Worm (Caenorhabditis elegans): Measurements from ENCODE around the gene F26A1.9.
A peak's percentile ranks its signal among the peaks of the same experiment; 100 is the strongest.

F26A1.9 gene

ce11 chrIII:4808089-4808488, 21.3 kb downstream of the F26A1.9 start:
- peak; percentile 98 for TF ChIP-seq nfya-1 (tag; optimal IDR thresholded peaks at IDR 0.05; ENCODE audit: insufficient read depth)
- TF ChIP-seq elt-2 (tag; optimal IDR thresholded peaks at IDR 0.05), result no peak
- no peak for TF ChIP-seq nhr-11 (tag; optimal IDR thresholded peaks at IDR 0.05)
- no peak for TF ChIP-seq nhr-237 (tag; optimal IDR thresholded peaks at IDR 0.05)
- TF ChIP-seq nhr-12 (tag; optimal IDR thresholded peaks at IDR 0.05), result no peak

DNA sequence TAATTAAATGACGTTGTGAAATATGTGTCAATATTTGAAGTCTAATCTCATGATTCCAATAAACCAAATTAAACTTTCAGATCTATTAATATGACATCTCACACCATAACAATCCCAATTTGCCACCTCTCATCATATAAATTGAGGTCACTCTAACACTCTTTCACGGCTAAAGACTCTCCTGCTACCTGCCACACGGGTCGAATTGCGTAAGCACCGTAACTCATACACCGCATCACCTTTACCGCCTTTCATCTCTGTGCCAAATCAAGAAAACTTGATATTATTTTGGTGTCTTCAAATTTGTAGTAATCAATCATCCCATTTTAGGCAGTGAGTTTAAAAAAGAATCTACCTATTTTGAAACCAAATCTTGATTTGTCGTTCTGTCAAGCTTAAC, 23.0 kb downstream of the F26A1.9 start:
- TF ChIP-seq aly-2 (tag; optimal IDR thresholded peaks at IDR 0.05) (no peak), R02D3.7 (tag; optimal IDR thresholded peaks at IDR 0.05) (no peak)

DNA sequence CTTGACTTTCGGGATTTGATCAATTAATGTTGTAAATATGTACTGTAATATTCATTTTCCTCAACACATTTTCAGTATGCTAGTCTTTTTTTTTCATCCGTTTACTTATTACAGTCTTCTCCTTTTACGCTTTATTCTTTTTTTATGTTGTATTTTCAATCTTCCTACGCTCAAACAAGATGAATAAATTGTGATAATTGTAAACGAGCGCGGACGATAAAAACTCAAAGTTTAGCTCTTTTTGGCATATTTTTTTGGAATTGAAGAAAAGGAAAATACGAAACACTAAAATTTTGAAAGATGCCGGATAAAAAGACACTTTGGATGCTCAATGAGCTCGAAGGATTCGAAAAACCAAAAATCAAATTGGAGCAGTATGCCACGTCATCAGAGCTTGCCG, 26.6 kb downstream of the F26A1.9 start, which contains the start of gene metl-5:
metl-5 (plus strand) TSS at position 301 of the 400 bp plus-strand sequence.
- TF ChIP-seq sea-2 (GFP tag; optimal IDR thresholded peaks at IDR 0.05) (no peak), nhr-77 (tag; optimal IDR thresholded peaks at IDR 0.05) (no peak)

DNA sequence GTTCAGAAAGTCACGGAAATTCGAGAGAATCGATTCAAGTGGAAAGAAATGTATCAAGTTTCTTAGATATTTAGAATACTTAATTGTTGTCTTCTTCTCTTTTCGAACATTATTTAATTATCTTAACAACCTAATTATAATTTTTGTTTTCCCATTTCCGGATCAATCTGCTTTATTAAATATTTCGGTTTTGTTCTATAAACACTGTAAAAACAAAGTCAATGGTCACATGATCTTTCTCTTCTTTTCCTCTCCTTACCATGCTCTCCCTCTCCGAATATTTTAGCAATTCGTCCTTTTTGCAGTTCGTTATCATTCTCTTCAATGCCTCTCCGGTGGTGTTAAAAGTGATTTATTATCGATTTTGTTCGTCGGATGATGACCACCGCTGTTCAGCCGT, 32.8 kb downstream of the F26A1.9 start, which contains the start of gene tag-325:
tag-325 (plus strand) TSS at position 301 of the 400 bp plus-strand sequence.
- TF ChIP-seq lsy-12 (tag; optimal IDR thresholded peaks at IDR 0.05) (no peak), elt-2 (tag; optimal IDR thresholded peaks at IDR 0.05) (peak; percentile 21)

- peak; percentile 66 for TF ChIP-seq lin-15B (tag; optimal IDR thresholded peaks at IDR 0.05)
- no peak for TF ChIP-seq ceh-9 (tag; optimal IDR thresholded peaks at IDR 0.05)
- no peak for TF ChIP-seq sea-2 (GFP tag; optimal IDR thresholded peaks at IDR 0.05)
- TF ChIP-seq nhr-25 (tag; optimal IDR thresholded peaks at IDR 0.05), result peak; percentile 65
- TF ChIP-seq unc-39 (tag; optimal IDR thresholded peaks at IDR 0.05), result no peak
- TF ChIP-seq nhr-11 (tag; optimal IDR thresholded peaks at IDR 0.05), result no peak
- TF ChIP-seq pqm-1 (tag; optimal IDR thresholded peaks at IDR 0.05), result peak; percentile 74
- TF ChIP-seq elt-2 (tag; optimal IDR thresholded peaks at IDR 0.05), result peak; percentile 58
- TF ChIP-seq unc-62 (GFP tag; optimal IDR thresholded peaks at IDR 0.05), result no peak
- TF ChIP-seq nhr-23 (tag; optimal IDR thresholded peaks at IDR 0.05), result peak; percentile 70
- TF ChIP-seq ztf-11 (tag; optimal IDR thresholded peaks at IDR 0.05), result no peak
- no peak for TF ChIP-seq fkh-2 (tag; optimal IDR thresholded peaks at IDR 0.05)
- TF ChIP-seq aly-2 (tag; optimal IDR thresholded peaks at IDR 0.05), result no peak
- peak; percentile 22 for TF ChIP-seq lin-39 (tag; optimal IDR thresholded peaks at IDR 0.05)
- no peak for TF ChIP-seq mdl-1 (tag; optimal IDR thresholded peaks at IDR 0.05)
- TF ChIP-seq pha-4 (tag; optimal IDR thresholded peaks at IDR 0.05), result peak; percentile 90
- TF ChIP-seq nhr-76 (tag; optimal IDR thresholded peaks at IDR 0.05), result no peak
- TF ChIP-seq jun-1 (tag; optimal IDR thresholded peaks at IDR 0.05), result peak; percentile 96
- no peak for TF ChIP-seq nhr-67 (tag; optimal IDR thresholded peaks at IDR 0.05)
- TF ChIP-seq nhr-43 (tag; optimal IDR thresholded peaks at IDR 0.05; ENCODE audit: poor library complexity, severe bottlenecking), result peak; percentile 45
- no peak for TF ChIP-seq daf-12 (tag; optimal IDR thresholded peaks at IDR 0.05)
- TF ChIP-seq nhr-12 (tag; optimal IDR thresholded peaks at IDR 0.05), result no peak
- TF ChIP-seq ceh-28 (tag; optimal IDR thresholded peaks at IDR 0.05), result peak; percentile 73
- TF ChIP-seq mml-1 (tag; optimal IDR thresholded peaks at IDR 0.05), result no peak
- no peak for TF ChIP-seq zag-1 (tag; optimal IDR thresholded peaks at IDR 0.05)
- TF ChIP-seq lsy-12 (tag; optimal IDR thresholded peaks at IDR 0.05), result peak; percentile 61
- peak in 2 of 3 experiments; percentile 8 to 45 for TF ChIP-seq elt-3 (tag; optimal IDR thresholded peaks at IDR 0.05)
- no peak for TF ChIP-seq ceh-16 (tag; optimal IDR thresholded peaks at IDR 0.05)
- TF ChIP-seq elt-1 (tag; optimal IDR thresholded peaks at IDR 0.05), result no peak
- no peak for TF ChIP-seq egl-5 (tag; optimal IDR thresholded peaks at IDR 0.05)
- TF ChIP-seq skn-1 (tag; optimal IDR thresholded peaks at IDR 0.05), result peak; percentile 62
- TF ChIP-seq tbx-2 (tag; optimal IDR thresholded peaks at IDR 0.05), result no peak
- no peak for TF ChIP-seq fkh-10 (GFP tag; optimal IDR thresholded peaks at IDR 0.05)
- TF ChIP-seq ZK546.5 (tag; optimal IDR thresholded peaks at IDR 0.05), result no peak
- peak; percentile 85 for TF ChIP-seq nfya-1 (tag; optimal IDR thresholded peaks at IDR 0.05; ENCODE audit: insufficient read depth)
- TF ChIP-seq nhr-237 (tag; optimal IDR thresholded peaks at IDR 0.05), result no peak
- no peak for TF ChIP-seq ztf-4 (tag; optimal IDR thresholded peaks at IDR 0.05)
- peak; percentile 42 for TF ChIP-seq R02D3.7 (tag; optimal IDR thresholded peaks at IDR 0.05)
- TF ChIP-seq nhr-77 (tag; optimal IDR thresholded peaks at IDR 0.05), result peak; percentile 66
- peak; percentile 59 for TF ChIP-seq ama-1 (optimal IDR thresholded peaks at IDR 0.05)
- TF ChIP-seq hmg-11 (tag; optimal IDR thresholded peaks at IDR 0.05), result peak; percentile 66
- peak; percentile 99 for TF ChIP-seq fos-1 (tag; optimal IDR thresholded peaks at IDR 0.05)
- TF ChIP-seq eor-1 (tag; optimal IDR thresholded peaks at IDR 0.05), result no peak
- TF ChIP-seq nhr-28 (tag; optimal IDR thresholded peaks at IDR 0.05), result no peak
- no peak for TF ChIP-seq ceh-82 (tag; optimal IDR thresholded peaks at IDR 0.05)
Measured at ce11 chrIII:4796039-4796438, 33.3 kb downstream of the F26A1.9 start.
